Fruit fly (Drosophila melanogaster): ENCODE measurements around the gene CG3407.

DNA sequence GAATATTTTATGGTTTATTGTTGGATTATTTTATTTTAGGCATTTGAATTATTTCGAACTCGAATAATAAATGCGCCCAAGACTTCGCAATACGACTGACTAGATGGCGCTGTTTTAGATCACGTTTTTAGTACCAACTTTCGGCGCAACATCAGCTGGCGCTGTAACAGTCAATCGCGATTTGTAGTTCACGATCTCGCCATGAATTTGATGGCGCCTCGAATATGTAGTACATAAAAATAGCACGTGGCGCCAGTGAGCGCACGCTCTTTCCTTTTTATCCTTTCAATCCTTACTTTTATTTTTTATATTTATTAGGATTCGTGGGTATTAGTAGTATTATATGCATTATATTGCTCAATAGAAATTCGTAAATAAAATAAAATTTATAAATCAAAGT, 27.0 kb downstream of the CG3407 start:
- no peak for TF ChIP-seq CG32121 (GFP tag; IDR thresholded peaks at IDR 0.05)
- no peak; the same call in 2 of the 3 replicates for TF ChIP-seq fd96Ca (GFP tag; IDR thresholded peaks at IDR 0.05)
- no peak for TF ChIP-seq gl (tag; optimal IDR thresholded peaks at IDR 0.05)
- TF ChIP-seq rn (GFP tag; IDR thresholded peaks at IDR 0.05), result peak; percentile 50
- TF ChIP-seq CG17806 (tag; optimal IDR thresholded peaks at IDR 0.05), result peak; percentile 20
- TF ChIP-seq CG14655 (GFP tag; optimal IDR thresholded peaks at IDR 0.05), result no peak
- TF ChIP-seq CG34367 (tag; optimal IDR thresholded peaks at IDR 0.05), result no peak
